Fruit fly (Drosophila melanogaster) whole organism, prepupa: Measurements from ENCODE around the gene CG16781.

Source experiments
- CG10631 ChIP-seq: fragments of 200-800 bp; sonication (Bioruptor generic); optimal IDR thresholded peaks from 2 replicates; lab custom pipeline; 2016; ENCODE audit warnings: missing biosample characterization, missing genetic modification characterization
- CG10669 ChIP-seq: fragments of 200-800 bp; sonication (Bioruptor generic); optimal IDR thresholded peaks from 3 replicates; lab custom pipeline; 2018; ENCODE audit warnings: missing biosample characterization, mild to moderate bottlenecking, missing genetic modification characterization, moderate library complexity
- CG11294 ChIP-seq: fragments of 200-800 bp; sonication (Bioruptor generic); IDR thresholded peaks from 2 replicates; pipeline ENCODE4 v1.3.6; 2022; ENCODE audit warnings: missing biosample characterization, missing genetic modification characterization
- CG15336 ChIP-seq: fragments of 200-800 bp; sonication (Bioruptor generic); IDR thresholded peaks from 2 replicates; pipeline ENCODE4 v1.3.6; 2022; ENCODE audit warnings: missing biosample characterization, missing genetic modification characterization
- CG1621 ChIP-seq: fragments of 200-800 bp; sonication (Bioruptor generic); optimal IDR thresholded peaks from 3 replicates; lab custom pipeline; 2018; ENCODE audit warnings: missing biosample characterization, mild to moderate bottlenecking, missing genetic modification characterization
- CG3032 ChIP-seq: fragments of 200-800 bp; optimal IDR thresholded peaks from 2 replicates; lab custom pipeline; 2019; ENCODE audit warnings: missing biosample characterization, mild to moderate bottlenecking, missing genetic modification characterization, moderate library complexity
- CG31627 ChIP-seq: fragments of 200-800 bp; sonication (Bioruptor generic); optimal IDR thresholded peaks from 3 replicates; lab custom pipeline; 2016; ENCODE audit warnings: missing biosample characterization, missing genetic modification characterization
- CG32006 ChIP-seq: fragments of 200-800 bp; sonication (Bioruptor generic); optimal IDR thresholded peaks from 3 replicates; lab custom pipeline; 2017; ENCODE audit warnings: missing biosample characterization, mild to moderate bottlenecking, missing genetic modification characterization
- CG34406 ChIP-seq: fragments of 200-800 bp; sonication (Bioruptor generic); optimal IDR thresholded peaks from 3 replicates; lab custom pipeline; 2016; ENCODE audit warnings: missing biosample characterization, missing genetic modification characterization
- CG3919 ChIP-seq: fragments of 200-800 bp; sonication (Bioruptor generic); optimal IDR thresholded peaks from 3 replicates; lab custom pipeline; 2016; ENCODE audit warnings: missing biosample characterization, missing genetic modification characterization
- CG6163 ChIP-seq: fragments of 200-800 bp; sonication (Bioruptor generic); IDR thresholded peaks from 3 replicates; pipeline ENCODE4 v1.3.6; 2022; ENCODE audit warnings: missing biosample characterization, missing genetic modification characterization
- CG6276 ChIP-seq: fragments of 200-800 bp; sonication (Bioruptor generic); optimal IDR thresholded peaks from 2 replicates; lab custom pipeline; 2017; ENCODE audit warnings: missing biosample characterization, mild to moderate bottlenecking, missing genetic modification characterization
- CG6792 ChIP-seq: fragments of 200-800 bp; sonication (Bioruptor generic); optimal IDR thresholded peaks from 3 replicates; lab custom pipeline; 2016; ENCODE audit warnings: missing biosample characterization, missing genetic modification characterization
- CG6808 ChIP-seq: fragments of 200-800 bp; sonication (Bioruptor generic); optimal IDR thresholded peaks from 3 replicates; lab custom pipeline; 2017; ENCODE audit warnings: missing biosample characterization, missing genetic modification characterization, mild to moderate bottlenecking, moderate library complexity, missing genetic modification reagents
- CG6854 ChIP-seq: fragments of 200-800 bp; sonication (Bioruptor generic); optimal IDR thresholded peaks from 2 replicates; lab custom pipeline; 2017; ENCODE audit warnings: missing biosample characterization, mild to moderate bottlenecking, missing genetic modification characterization
- CG7368 ChIP-seq: fragments of 200-800 bp; sonication (Bioruptor generic); optimal IDR thresholded peaks from 3 replicates; lab custom pipeline; 2016; ENCODE audit warnings: missing biosample characterization, missing genetic modification characterization
- CG8119 ChIP-seq: fragments of 200-800 bp; sonication (Bioruptor generic); IDR thresholded peaks from 3 replicates; pipeline ENCODE4 v1.3.6; 2022; ENCODE audit warnings: missing biosample characterization, missing genetic modification characterization
- CG8319 ChIP-seq: fragments of 200-800 bp; sonication (Bioruptor generic); optimal IDR thresholded peaks from 3 replicates; lab custom pipeline; 2016; ENCODE audit warnings: missing biosample characterization, missing genetic modification characterization
- CG8632 ChIP-seq: fragments of 200-800 bp; sonication (Bioruptor generic); optimal IDR thresholded peaks from 3 replicates; lab custom pipeline; 2016; ENCODE audit warnings: missing biosample characterization, missing genetic modification characterization
- CG9139 ChIP-seq: fragments of 200-800 bp; sonication (Bioruptor generic); optimal IDR thresholded peaks from 3 replicates; lab custom pipeline; 2017; ENCODE audit warnings: missing biosample characterization, mild to moderate bottlenecking, missing genetic modification characterization
- Eip75B ChIP-seq: fragments of 200-800 bp; sonication (Bioruptor generic); optimal IDR thresholded peaks from 3 replicates; lab custom pipeline; 2016; ENCODE audit warnings: missing biosample characterization, missing genetic modification characterization
- Eip78C ChIP-seq: fragments of 200-800 bp; sonication (Bioruptor generic); peaks from one replicate; lab custom pipeline; 2016; ENCODE audit warnings: missing biosample characterization, missing genetic modification characterization
- Eip93F ChIP-seq: fragments of 200-800 bp; sonication (Bioruptor generic); optimal IDR thresholded peaks from 2 replicates; lab custom pipeline; 2016; ENCODE audit warnings: missing biosample characterization, mild to moderate bottlenecking, missing genetic modification characterization
- Ets21C ChIP-seq: fragments of 200-800 bp; sonication (Bioruptor generic); optimal IDR thresholded peaks from 3 replicates; lab custom pipeline; 2016; ENCODE audit warnings: missing biosample characterization, missing genetic modification characterization
- Ets96B ChIP-seq: fragments of 200-800 bp; optimal IDR thresholded peaks from 2 replicates; lab custom pipeline; 2019; ENCODE audit warnings: missing biosample characterization, mild to moderate bottlenecking, missing genetic modification characterization, moderate library complexity
- Gug ChIP-seq: fragments of 200-800 bp; sonication (Bioruptor generic); IDR thresholded peaks from 2 replicates; pipeline ENCODE4 v1.3.6; 2022; ENCODE audit warnings: missing biosample characterization, missing genetic modification characterization
- Hr38 ChIP-seq: sonication (Bioruptor generic); optimal IDR thresholded peaks from 2 replicates; lab custom pipeline; 2016; ENCODE audit warnings: missing biosample characterization, missing genetic modification characterization
- Hr39 ChIP-seq: fragments of 200-800 bp; sonication (Bioruptor generic); optimal IDR thresholded peaks from 2 replicates; lab custom pipeline; 2016; ENCODE audit warnings: missing biosample characterization, missing genetic modification characterization
- Lpt ChIP-seq: fragments of 200-800 bp; sonication (Bioruptor generic); optimal IDR thresholded peaks from 3 replicates; lab custom pipeline; 2016; ENCODE audit warnings: missing biosample characterization, missing genetic modification characterization
- Met ChIP-seq: fragments of 200-800 bp; sonication (Bioruptor generic); optimal IDR thresholded peaks from 3 replicates; lab custom pipeline; 2016; ENCODE audit warnings: missing biosample characterization, missing genetic modification characterization
- OdsH ChIP-seq: fragments of 200-800 bp; sonication (Bioruptor generic); optimal IDR thresholded peaks from 3 replicates; lab custom pipeline; 2016; ENCODE audit warnings: missing biosample characterization, missing genetic modification characterization
- Sox102F ChIP-seq: fragments of 200-800 bp; sonication (Bioruptor generic); optimal IDR thresholded peaks from 2 replicates; lab custom pipeline; 2016; ENCODE audit warnings: missing biosample characterization, mild to moderate bottlenecking, missing genetic modification characterization
- Sox14 ChIP-seq: fragments of 200-800 bp; sonication (Bioruptor generic); optimal IDR thresholded peaks from 3 replicates; lab custom pipeline; 2016; ENCODE audit warnings: missing biosample characterization, missing genetic modification characterization
- achi ChIP-seq: fragments of 200-800 bp; sonication (Bioruptor generic); optimal IDR thresholded peaks from 3 replicates; lab custom pipeline; 2016; ENCODE audit warnings: missing biosample characterization, missing genetic modification characterization
- acj6 ChIP-seq: fragments of 200-800 bp; sonication (Bioruptor generic); optimal IDR thresholded peaks from 3 replicates; lab custom pipeline; 2016; ENCODE audit warnings: missing biosample characterization, missing genetic modification characterization
- cyc ChIP-seq: fragments of 200-800 bp; sonication (Bioruptor generic); optimal IDR thresholded peaks from 3 replicates; lab custom pipeline; 2016; ENCODE audit warnings: missing biosample characterization, missing genetic modification characterization
- dac ChIP-seq: fragments of 200-800 bp; sonication (Bioruptor generic); optimal IDR thresholded peaks from 2 replicates; lab custom pipeline; 2017; ENCODE audit warnings: missing biosample characterization, mild to moderate bottlenecking, missing genetic modification characterization
- esn ChIP-seq: fragments of 200-800 bp; sonication (Bioruptor generic); optimal IDR thresholded peaks from 2 replicates; lab custom pipeline; 2016; ENCODE audit warnings: missing biosample characterization, mild to moderate bottlenecking, missing genetic modification characterization, moderate library complexity
- fd85E ChIP-seq: fragments of 200-800 bp; sonication (Bioruptor generic); optimal IDR thresholded peaks from 3 replicates; lab custom pipeline; 2016; ENCODE audit warnings: missing biosample characterization, missing genetic modification characterization
- fkh ChIP-seq: fragments of 200-800 bp; sonication (Bioruptor generic); optimal IDR thresholded peaks from 3 replicates; lab custom pipeline; 2017; ENCODE audit warnings: missing biosample characterization, mild to moderate bottlenecking, missing genetic modification characterization, moderate library complexity
- lz ChIP-seq: fragments of 200-800 bp; sonication (Bioruptor generic); optimal IDR thresholded peaks from 3 replicates; lab custom pipeline; 2016; ENCODE audit warnings: missing biosample characterization, missing genetic modification characterization
- net ChIP-seq: fragments of 200-800 bp; sonication (Bioruptor generic); optimal IDR thresholded peaks from 3 replicates; lab custom pipeline; 2016; ENCODE audit warnings: missing biosample characterization, missing genetic modification characterization
- pdm3 ChIP-seq: fragments of 200-800 bp; sonication (Bioruptor generic); optimal IDR thresholded peaks from 3 replicates; lab custom pipeline; 2016; ENCODE audit warnings: missing biosample characterization, missing genetic modification characterization
- spab ChIP-seq: fragments of 200-800 bp; sonication (Bioruptor generic); optimal IDR thresholded peaks from 2 replicates; lab custom pipeline; 2017; ENCODE audit warnings: missing biosample characterization, mild to moderate bottlenecking, missing genetic modification characterization, missing genetic modification reagents
- ss ChIP-seq, 2 experiments: fragments of 200-800 bp; sonication (Bioruptor generic); optimal IDR thresholded peaks; 2 replicates in 1 of 2; 3 replicates in 1 of 2; lab custom pipeline; 2017 to 2018; ENCODE audit warnings: mild to moderate bottlenecking in 2 of 2, missing biosample characterization in 2 of 2, missing genetic modification characterization in 2 of 2, moderate library complexity in 1 of 2
- svp ChIP-seq: fragments of 200-800 bp; sonication (Bioruptor generic); peaks from one replicate; lab custom pipeline; 2016; ENCODE audit warnings: missing biosample characterization, missing genetic modification characterization
- topi ChIP-seq: fragments of 200-800 bp; sonication (Bioruptor generic); optimal IDR thresholded peaks from 3 replicates; lab custom pipeline; 2016; ENCODE audit warnings: missing biosample characterization, missing genetic modification characterization

Gene CG16781

dm6 chrX:3433646-3434097 lies 30.2 kb downstream of the CG16781 start (continued):
- TF ChIP-seq Hr39 (GFP tag; lab: Kevin White, UChicago) (peak; percentile 95), CG11294 (GFP tag; lab: Robert Waterston, UW) (peak; percentile 76), Gug (peak; percentile 79), CG15336 (GFP tag; lab: Robert Waterston, UW) (peak; percentile 91), topi (GFP tag; lab: Kevin White, UChicago) (peak; percentile 98), CG10631 (GFP tag; lab: Kevin White, UChicago) (peak; percentile 87), CG6276 (peak; percentile 80), cyc (GFP tag; lab: Kevin White, UChicago) (peak; percentile 98), CG8632 (peak; percentile 93), esn (GFP tag; lab: Kevin White, UChicago) (peak; percentile 94), CG7368 (GFP tag; lab: Kevin White, UChicago) (peak; percentile 95), OdsH (GFP tag; lab: Kevin White, UChicago) (peak; percentile 90), spab (peak; percentile 78), CG3032 (tag; lab: Kevin White, UChicago) (peak; percentile 42), Sox14 (peak; percentile 90), CG6163 (GFP tag; lab: Robert Waterston, UW) (peak; percentile 94; the same call in 2 of the 3 replicates), net (GFP tag; lab: Kevin White, UChicago) (peak; percentile 92), CG32006 (GFP tag; lab: Kevin White, UChicago) (peak; percentile 81), Hr38 (GFP tag; lab: Kevin White, UChicago) (no peak), CG3919 (GFP tag; lab: Kevin White, UChicago) (peak; percentile 95), ss (GFP tag; optimal IDR thresholded peaks at IDR 0.05; lab: Kevin White, UChicago) (peak; percentile 86 to 90), Ets96B (peak; percentile 87), Eip93F (peak; percentile 91), Lpt (GFP tag; lab: Kevin White, UChicago) (peak; percentile 91), CG34406 (GFP tag; lab: Kevin White, UChicago) (peak; percentile 93), CG8119 (GFP tag; lab: Robert Waterston, UW) (peak; percentile 92), Ets21C (GFP tag; lab: Kevin White, UChicago) (peak; percentile 92), CG9139 (GFP tag; lab: Kevin White, UChicago) (peak; percentile 91), CG31627 (GFP tag; lab: Kevin White, UChicago) (peak; percentile 96), CG6792 (GFP tag; lab: Kevin White, UChicago) (peak; percentile 92), lz (peak; percentile 95), Sox102F (peak; percentile 92), CG6808 (GFP tag; lab: Kevin White, UChicago) (peak; percentile 80), dac (GFP tag; lab: Kevin White, UChicago) (peak; percentile 60), fd85E (GFP tag; lab: Kevin White, UChicago) (peak; percentile 85), achi (GFP tag; lab: Kevin White, UChicago) (peak; percentile 86), CG8319 (GFP tag; lab: Kevin White, UChicago) (peak; percentile 95)

dm6 chrX:3432928-3433327 lies 30.9 kb downstream of the CG16781 start:
- TF ChIP-seq Eip78C = peak; percentile 96
- TF ChIP-seq Eip75B (GFP tag; lab: Kevin White, UChicago) = peak; percentile 82
- TF ChIP-seq CG6276 = peak; percentile 78
- TF ChIP-seq CG15336 (GFP tag; lab: Robert Waterston, UW) = peak; percentile 86
- peak; percentile 85 for TF ChIP-seq CG32006 (GFP tag; lab: Kevin White, UChicago)
- peak; percentile 78 for TF ChIP-seq dac (GFP tag; lab: Kevin White, UChicago)
- peak; percentile 47 to 82 for TF ChIP-seq ss (GFP tag; optimal IDR thresholded peaks at IDR 0.05; lab: Kevin White, UChicago)
- TF ChIP-seq CG31627 (GFP tag; lab: Kevin White, UChicago) = peak; percentile 84
- TF ChIP-seq CG10669 (GFP tag; lab: Kevin White, UChicago) = peak; percentile 91
- TF ChIP-seq cyc (GFP tag; lab: Kevin White, UChicago) = peak; percentile 90
- TF ChIP-seq Sox102F = peak; percentile 75
- TF ChIP-seq Ets21C (GFP tag; lab: Kevin White, UChicago) = peak; percentile 73
- peak; percentile 86 for TF ChIP-seq CG8319 (GFP tag; lab: Kevin White, UChicago)
- peak; percentile 80 for TF ChIP-seq Lpt (GFP tag; lab: Kevin White, UChicago)
- TF ChIP-seq pdm3 = peak; percentile 91
- peak; percentile 87 for TF ChIP-seq Hr39 (GFP tag; lab: Kevin White, UChicago)
- TF ChIP-seq CG7368 (GFP tag; lab: Kevin White, UChicago) = peak; percentile 91
- no peak for TF ChIP-seq Hr38 (GFP tag; lab: Kevin White, UChicago)
- TF ChIP-seq CG10631 (GFP tag; lab: Kevin White, UChicago) = peak; percentile 78
- TF ChIP-seq Met = peak; percentile 50
- TF ChIP-seq CG6854 (GFP tag; lab: Kevin White, UChicago) = no peak
- TF ChIP-seq CG1621 = peak; percentile 82
- TF ChIP-seq lz = peak; percentile 83
- peak; percentile 87 for TF ChIP-seq topi (GFP tag; lab: Kevin White, UChicago)
- TF ChIP-seq Gug = peak; percentile 84
- peak; percentile 86 for TF ChIP-seq acj6
- TF ChIP-seq CG6808 (GFP tag; lab: Kevin White, UChicago) = peak; percentile 72
- peak; percentile 83 for TF ChIP-seq net (GFP tag; lab: Kevin White, UChicago)
- peak; percentile 74 for TF ChIP-seq CG6792 (GFP tag; lab: Kevin White, UChicago)
- TF ChIP-seq Sox14 = peak; percentile 82
- TF ChIP-seq fkh (GFP tag; lab: Kevin White, UChicago) = peak; percentile 32
- peak; percentile 90 for TF ChIP-seq svp (GFP tag; lab: Kevin White, UChicago)
